Worm (Caenorhabditis elegans) whole organism, early embryonic: ENCODE measurements around the gene R193.6.

Experiments used
- F13C5.2 ChIP-seq: sonication (generic microtip); optimal IDR thresholded peaks from 2 replicates; lab custom pipeline; 2017; ENCODE audit warnings: mild to moderate bottlenecking, missing genetic modification characterization, inconsistent platforms, missing compliant biosample characterization
- aly-1 ChIP-seq: sonication (generic microtip); optimal IDR thresholded peaks from 2 replicates; lab custom pipeline; 2016; ENCODE audit warnings: missing genetic modification characterization, missing compliant biosample characterization
- ama-1 ChIP-seq: fragments of 150-350 bp; optimal IDR thresholded peaks from 2 replicates; lab custom pipeline; 2014
- ceh-13 ChIP-seq: fragments of 200-800 bp; sonication (Bioruptor generic); optimal IDR thresholded peaks from 2 replicates; lab custom pipeline; 2018; ENCODE audit warnings: mild to moderate bottlenecking, missing genetic modification characterization, missing compliant biosample characterization
- ets-7 ChIP-seq: sonication (generic microtip); optimal IDR thresholded peaks from 2 replicates; lab custom pipeline; 2016; ENCODE audit warnings: missing genotype, missing genetic modification characterization, missing compliant biosample characterization
- flt-1 ChIP-seq: fragments of 200-800 bp; sonication (Bioruptor generic); IDR thresholded peaks from 2 replicates; pipeline ENCODE4 v1.3.6; 2022; ENCODE audit warnings: missing genetic modification characterization, missing compliant biosample characterization
- hmbx-1 ChIP-seq: sonication (generic microtip); optimal IDR thresholded peaks from 2 replicates; lab custom pipeline; 2016; ENCODE audit warnings: mild to moderate bottlenecking, missing genetic modification characterization, missing compliant biosample characterization
- hmg-4 ChIP-seq: fragments of 200-800 bp; sonication (Bioruptor generic); optimal IDR thresholded peaks from 2 replicates; lab custom pipeline; 2018; ENCODE audit warnings: mild to moderate bottlenecking, missing genetic modification characterization, missing compliant biosample characterization
- hnd-1 ChIP-seq: sonication (generic microtip); optimal IDR thresholded peaks from 2 replicates; lab custom pipeline; 2016; ENCODE audit warnings: missing genetic modification characterization, missing compliant biosample characterization
- pes-1 ChIP-seq: fragments of 200-800 bp; sonication (Bioruptor generic); IDR thresholded peaks from 2 replicates; pipeline ENCODE4 v1.3.6; 2022; ENCODE audit warnings: missing genetic modification reagents, missing genetic modification characterization, missing compliant biosample characterization
- sea-1 ChIP-seq: fragments of 200-800 bp; sonication (Bioruptor generic); conservative IDR thresholded peaks from 2 replicates; pipeline ENCODE4 v1.3.6; 2022; ENCODE audit warnings: missing genetic modification characterization, missing compliant biosample characterization
- tbx-11 ChIP-seq: fragments of 200-800 bp; sonication (Bioruptor generic); IDR thresholded peaks from 2 replicates; pipeline ENCODE4 v1.3.6; 2022; ENCODE audit warnings: missing genetic modification characterization, missing compliant biosample characterization
- tra-4 ChIP-seq: sonication (generic microtip); optimal IDR thresholded peaks from 2 replicates; lab custom pipeline; 2017; ENCODE audit warnings: missing genetic modification characterization, missing compliant biosample characterization

ce11 chrX:1125426-1125825, 23.2 kb upstream of the R193.6 start, which contains the start of gene lmp-2:
- TF ChIP-seq tbx-11 (GFP tag; lab: Robert Waterston, UW) (no peak), flt-1 (GFP tag; lab: Robert Waterston, UW) (no peak), ama-1 (lab: Kevin White, UChicago) (no peak), ets-7 (tag; lab: Kevin White, UChicago) (no peak), tra-4 (tag; lab: Kevin White, UChicago) (no peak), hmg-4 (GFP tag; lab: Kevin White, UChicago) (no peak), ceh-13 (GFP tag; lab: Kevin White, UChicago) (no peak), hnd-1 (no peak), F13C5.2 (tag; lab: Kevin White, UChicago) (no peak), hmbx-1 (tag; lab: Kevin White, UChicago) (no peak), pes-1 (GFP tag; lab: Robert Waterston, UW) (no peak), sea-1 (no peak), aly-1 (tag; lab: Kevin White, UChicago) (no peak)
